Fruit fly (Drosophila melanogaster) whole organism, wandering third instar larva: ENCODE measurements around the gene Txl.

ENCODE experiments used
- CG32264 ChIP-seq: fragments of 200-800 bp; sonication (Bioruptor generic); optimal IDR thresholded peaks from 2 replicates; lab custom pipeline; 2016; ENCODE audit warnings: missing biosample characterization, missing genetic modification characterization
- CrebA ChIP-seq: fragments of 200-800 bp; sonication (Bioruptor generic); optimal IDR thresholded peaks from 2 replicates; lab custom pipeline; 2016; ENCODE audit warnings: missing biosample characterization, mild to moderate bottlenecking, missing genetic modification characterization, borderline replicate concordance
- Dfd ChIP-seq: fragments of >200 bp; optimal IDR thresholded peaks from 2 replicates; lab custom pipeline; 2017; ENCODE audit warnings: missing biosample characterization, missing genetic modification characterization
- GATAd ChIP-seq: sonication (Bioruptor generic); optimal IDR thresholded peaks from 2 replicates; lab custom pipeline; 2016; ENCODE audit warnings: missing biosample characterization, missing genetic modification characterization
- HLH106 ChIP-seq: fragments of 200-800 bp; optimal IDR thresholded peaks from 3 replicates; lab custom pipeline; 2019; ENCODE audit warnings: missing biosample characterization, mild to moderate bottlenecking, missing genetic modification characterization, moderate library complexity
- Hnf4 ChIP-seq: fragments of 200-800 bp; sonication (Bioruptor generic); optimal IDR thresholded peaks from 2 replicates; lab custom pipeline; 2016; ENCODE audit warnings: missing biosample characterization, mild to moderate bottlenecking, missing genetic modification characterization
- Hr83 ChIP-seq: fragments of 200-300 bp; sonication (Bioruptor generic); optimal IDR thresholded peaks from 2 replicates; lab custom pipeline; 2016; ENCODE audit warnings: missing biosample characterization, mild to moderate bottlenecking, missing genetic modification characterization, moderate library complexity; ENCODE audit not compliant: poor library complexity, severe bottlenecking
- Jra ChIP-seq: sonication (Bioruptor generic); optimal IDR thresholded peaks from 2 replicates; lab custom pipeline; 2016; ENCODE audit warnings: missing biosample characterization, missing genetic modification characterization
- Mio ChIP-seq: sonication (Bioruptor generic); optimal IDR thresholded peaks from 2 replicates; lab custom pipeline; 2016; ENCODE audit warnings: missing biosample characterization, missing genetic modification characterization
- Myc ChIP-seq: fragments of >200 bp; optimal IDR thresholded peaks from 2 replicates; lab custom pipeline; 2017
- N ChIP-seq: fragments of >200 bp; optimal IDR thresholded peaks from 2 replicates; lab custom pipeline; 2018; ENCODE audit warnings: missing biosample characterization, missing external identifiers, missing genetic modification characterization
- OdsH ChIP-seq: fragments of 200-800 bp; sonication (Bioruptor generic); optimal IDR thresholded peaks from 2 replicates; lab custom pipeline; 2016; ENCODE audit warnings: missing biosample characterization, mild to moderate bottlenecking, missing genetic modification characterization
- Rel ChIP-seq, 2 experiments: fragments of 200-800 bp; sonication (Bioruptor generic) in 1 of 2; optimal IDR thresholded peaks; 2 replicates in 1 of 2; 3 replicates in 1 of 2; lab custom pipeline; 2016 to 2019; ENCODE audit warnings: mild to moderate bottlenecking in 2 of 2, missing biosample characterization in 2 of 2, missing genetic modification characterization in 2 of 2, moderate library complexity in 1 of 2
- Sp1 ChIP-seq: fragments of 200-800 bp; sonication (Bioruptor generic); optimal IDR thresholded peaks from 3 replicates; lab custom pipeline; 2019; ENCODE audit warnings: missing biosample characterization, mild to moderate bottlenecking, missing genetic modification characterization, moderate library complexity
- Vsx2 ChIP-seq: fragments of 200-300, 225-300 bp; sonication (Bioruptor generic); optimal IDR thresholded peaks from 2 replicates; lab custom pipeline; 2018; ENCODE audit warnings: missing biosample characterization, missing genetic modification characterization; ENCODE audit not compliant: partially characterized antibody
- dmrt93B ChIP-seq: fragments of 200-800 bp; sonication (Bioruptor generic); optimal IDR thresholded peaks from 2 replicates; lab custom pipeline; 2018; ENCODE audit warnings: missing biosample characterization, mild to moderate bottlenecking, missing genetic modification characterization
- dsf ChIP-seq: sonication (Bioruptor generic); optimal IDR thresholded peaks from 2 replicates; lab custom pipeline; 2016; ENCODE audit warnings: missing biosample characterization, missing genetic modification characterization, borderline replicate concordance
- ey ChIP-seq: fragments of 200-800 bp; sonication (Bioruptor generic); optimal IDR thresholded peaks from 2 replicates; lab custom pipeline; 2016; ENCODE audit warnings: missing biosample characterization, missing genetic modification characterization
- foxo ChIP-seq, 2 experiments: fragments of 200-800 bp; sonication (Bioruptor generic); optimal IDR thresholded peaks; 2 replicates in 1 of 2; 3 replicates in 1 of 2; lab custom pipeline; 2016 to 2017; ENCODE audit warnings: missing biosample characterization in 2 of 2, missing genetic modification characterization in 2 of 2
- fru ChIP-seq: fragments of 200-800 bp; sonication (Bioruptor generic); optimal IDR thresholded peaks from 3 replicates; lab custom pipeline; 2016; ENCODE audit warnings: missing biosample characterization, mild to moderate bottlenecking, missing genetic modification characterization
- h ChIP-seq: fragments of 200-800 bp; sonication (Bioruptor generic); optimal IDR thresholded peaks from 3 replicates; lab custom pipeline; 2016; ENCODE audit warnings: missing biosample characterization, mild to moderate bottlenecking, missing genetic modification characterization
- jim ChIP-seq: fragments of 175-275, 200-325 bp; sonication (Bioruptor generic); optimal IDR thresholded peaks from 2 replicates; lab custom pipeline; 2016; ENCODE audit warnings: missing biosample characterization, mild to moderate bottlenecking, missing genetic modification characterization
- lola ChIP-seq: fragments of >200 bp; optimal IDR thresholded peaks from 2 replicates; lab custom pipeline; 2017; ENCODE audit warnings: missing biosample characterization, missing genetic modification characterization
- pan ChIP-seq: fragments of >200 bp; optimal IDR thresholded peaks from 2 replicates; lab custom pipeline; 2017
- psq ChIP-seq: fragments of 200-800 bp; sonication (Bioruptor generic); optimal IDR thresholded peaks from 3 replicates; lab custom pipeline; 2017; ENCODE audit warnings: missing biosample characterization, mild to moderate bottlenecking, missing genetic modification characterization, moderate library complexity
- sage ChIP-seq: fragments of 200-800 bp; sonication (Bioruptor generic); optimal IDR thresholded peaks from 2 replicates; lab custom pipeline; 2016; ENCODE audit warnings: missing biosample characterization, mild to moderate bottlenecking, missing genetic modification characterization
- sv ChIP-seq: fragments of 200-800 bp; sonication (Bioruptor generic); optimal IDR thresholded peaks from 3 replicates; lab custom pipeline; 2016; ENCODE audit warnings: missing biosample characterization, missing genetic modification characterization
- tai ChIP-seq: sonication (Bioruptor generic); optimal IDR thresholded peaks from 2 replicates; lab custom pipeline; 2016; ENCODE audit warnings: missing biosample characterization, missing genetic modification characterization
- usp ChIP-seq: fragments of >200 bp; optimal IDR thresholded peaks from 2 replicates; lab custom pipeline; 2017; ENCODE audit warnings: missing biosample characterization, missing genetic modification characterization
- woc ChIP-seq: sonication (Bioruptor generic); optimal IDR thresholded peaks from 2 replicates; lab custom pipeline; 2016; ENCODE audit warnings: missing biosample characterization, mild to moderate bottlenecking, missing genetic modification characterization

The Txl gene

DNA sequence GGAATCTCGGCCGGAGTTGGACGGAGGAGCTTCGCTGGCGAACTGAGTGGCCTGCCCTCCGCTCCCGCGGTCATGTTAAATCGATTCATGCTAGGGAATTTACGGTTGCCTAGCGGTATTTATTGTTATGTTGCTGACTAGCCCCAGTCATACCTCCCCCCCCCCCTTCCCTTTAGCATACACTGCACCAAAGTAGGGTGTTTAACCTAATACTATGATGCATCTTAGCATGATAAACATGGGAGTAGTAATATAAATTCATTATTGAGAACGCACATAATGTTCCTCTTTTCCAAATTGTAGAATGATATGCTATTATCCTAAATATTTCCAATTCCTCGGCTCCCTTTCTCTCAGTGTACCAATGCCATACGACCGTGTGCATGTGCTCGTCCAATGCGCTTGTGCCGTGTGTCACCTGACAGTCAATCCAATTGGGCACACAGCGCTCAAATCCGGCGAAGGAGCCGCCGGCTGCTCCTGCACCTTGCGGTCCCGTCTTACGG is 30.9 kb downstream of the Txl start, which contains the start of gene Tektin-C:
Gene Tektin-C, minus strand, starts transcription at position 51 of the 506 bp plus-strand sequence.
- TF ChIP-seq HLH106 (tag; lab: Kevin White, UChicago): no peak
- no peak for TF ChIP-seq Myc (lab: Kevin White, UChicago)
- no peak for TF ChIP-seq Vsx2 (GFP tag; lab: Kevin White, UChicago)
- TF ChIP-seq Dfd (GFP tag; lab: Kevin White, UChicago): no peak
- no peak for TF ChIP-seq foxo (GFP tag; optimal IDR thresholded peaks at IDR 0.05; lab: Kevin White, UChicago)
- TF ChIP-seq Hr83 (GFP tag; lab: Kevin White, UChicago): no peak
- TF ChIP-seq Hnf4: no peak
- TF ChIP-seq dmrt93B (GFP tag; lab: Kevin White, UChicago): no peak
- no peak for TF ChIP-seq CrebA (GFP tag; lab: Kevin White, UChicago)
- no peak for TF ChIP-seq usp (GFP tag; lab: Kevin White, UChicago)
- TF ChIP-seq sage (GFP tag; lab: Kevin White, UChicago): no peak
- TF ChIP-seq psq: no peak
- TF ChIP-seq lola (GFP tag; lab: Kevin White, UChicago): no peak

DNA sequence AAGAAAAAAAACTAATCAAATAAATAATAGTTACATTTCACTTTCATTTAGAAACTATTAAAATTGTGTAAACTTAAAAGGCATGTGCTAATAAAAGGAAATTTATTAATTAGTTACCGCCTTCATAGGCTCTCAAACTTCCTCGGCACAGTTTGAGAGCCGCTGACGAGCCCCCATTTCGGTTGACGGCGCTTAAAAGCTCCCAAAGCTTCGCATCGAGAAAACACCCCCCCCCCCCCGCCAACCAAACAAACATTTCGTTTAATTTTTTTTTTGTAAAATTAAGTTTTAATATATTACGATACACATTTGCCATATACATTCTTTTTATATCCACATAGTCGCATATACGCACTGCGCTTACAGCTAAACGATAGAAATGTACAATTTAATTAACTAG is 31.6 kb downstream of the Txl start:
- TF ChIP-seq N (GFP tag; lab: Kevin White, UChicago) (no peak), foxo (GFP tag; optimal IDR thresholded peaks at IDR 0.05; lab: Kevin White, UChicago) (no peak), CG32264 (GFP tag; lab: Kevin White, UChicago) (no peak), h (GFP tag; lab: Kevin White, UChicago) (no peak), dsf (GFP tag; lab: Kevin White, UChicago) (no peak), Myc (lab: Kevin White, UChicago) (peak; percentile 15), ey (no peak), dmrt93B (GFP tag; lab: Kevin White, UChicago) (no peak)

DNA sequence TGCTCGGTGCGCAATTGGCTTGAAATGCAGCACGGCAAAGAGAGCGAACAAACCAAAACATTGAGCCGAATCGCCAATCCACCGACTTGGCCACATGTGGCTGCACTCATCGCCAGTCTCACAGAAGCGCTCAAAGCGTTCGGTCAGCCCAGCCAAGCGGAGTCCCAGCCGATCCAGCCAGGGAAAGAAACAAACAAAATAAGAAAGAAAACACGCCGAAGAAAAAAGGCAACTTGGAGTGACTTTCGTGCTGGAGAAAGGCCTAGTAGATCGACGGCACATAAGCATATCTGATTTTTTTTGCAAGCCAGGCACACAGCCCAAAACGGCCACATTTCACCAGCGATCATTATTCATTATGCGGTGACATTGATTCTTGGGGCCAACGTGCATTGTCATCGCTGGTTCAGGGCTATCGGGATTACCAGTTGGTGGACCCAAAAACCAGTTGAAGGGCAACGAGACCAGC is 36.5 kb downstream of the Txl start:
- TF ChIP-seq Sp1 (peak; percentile 41), h (GFP tag; lab: Kevin White, UChicago) (no peak), psq (peak; percentile 16)

DNA sequence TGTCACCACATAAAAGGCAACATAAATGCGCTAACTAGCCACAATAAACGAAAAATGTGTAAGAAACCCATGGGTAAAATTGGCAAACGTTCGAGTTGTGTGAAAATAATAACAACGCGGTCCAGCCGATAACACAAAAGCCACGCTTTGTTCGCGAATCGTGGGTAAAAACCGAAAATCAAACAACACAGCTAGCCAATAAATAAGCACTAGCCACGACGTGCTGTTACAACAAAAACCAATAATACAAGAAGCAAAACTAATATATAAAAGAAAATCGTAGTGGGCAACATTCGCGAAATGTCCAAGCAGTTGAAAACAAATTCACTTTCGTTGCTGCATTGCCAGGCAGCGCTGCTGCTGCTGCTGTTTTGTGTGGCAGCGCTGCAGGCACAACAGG is 37.1 kb downstream of the Txl start, which contains the start of gene CG42272:
Gene CG42272, plus strand, starts transcription at position 301 of the 400 bp plus-strand sequence.
- no peak for TF ChIP-seq HLH106 (tag; lab: Kevin White, UChicago)
- TF ChIP-seq CrebA (GFP tag; lab: Kevin White, UChicago): no peak
- TF ChIP-seq Jra: no peak
- TF ChIP-seq Hnf4: no peak
- no peak for TF ChIP-seq ey
- no peak for TF ChIP-seq Myc (lab: Kevin White, UChicago)
- no peak for TF ChIP-seq pan (lab: Kevin White, UChicago)
- TF ChIP-seq Sp1: no peak
- TF ChIP-seq GATAd (GFP tag; lab: Kevin White, UChicago): no peak
- TF ChIP-seq usp (GFP tag; lab: Kevin White, UChicago): no peak
- TF ChIP-seq Dfd (GFP tag; lab: Kevin White, UChicago): no peak
- no peak for TF ChIP-seq sage (GFP tag; lab: Kevin White, UChicago)
- TF ChIP-seq Vsx2 (GFP tag; lab: Kevin White, UChicago): no peak
- TF ChIP-seq foxo (GFP tag; optimal IDR thresholded peaks at IDR 0.05; lab: Kevin White, UChicago): no peak
- no peak for TF ChIP-seq fru (GFP tag; lab: Kevin White, UChicago)

DNA sequence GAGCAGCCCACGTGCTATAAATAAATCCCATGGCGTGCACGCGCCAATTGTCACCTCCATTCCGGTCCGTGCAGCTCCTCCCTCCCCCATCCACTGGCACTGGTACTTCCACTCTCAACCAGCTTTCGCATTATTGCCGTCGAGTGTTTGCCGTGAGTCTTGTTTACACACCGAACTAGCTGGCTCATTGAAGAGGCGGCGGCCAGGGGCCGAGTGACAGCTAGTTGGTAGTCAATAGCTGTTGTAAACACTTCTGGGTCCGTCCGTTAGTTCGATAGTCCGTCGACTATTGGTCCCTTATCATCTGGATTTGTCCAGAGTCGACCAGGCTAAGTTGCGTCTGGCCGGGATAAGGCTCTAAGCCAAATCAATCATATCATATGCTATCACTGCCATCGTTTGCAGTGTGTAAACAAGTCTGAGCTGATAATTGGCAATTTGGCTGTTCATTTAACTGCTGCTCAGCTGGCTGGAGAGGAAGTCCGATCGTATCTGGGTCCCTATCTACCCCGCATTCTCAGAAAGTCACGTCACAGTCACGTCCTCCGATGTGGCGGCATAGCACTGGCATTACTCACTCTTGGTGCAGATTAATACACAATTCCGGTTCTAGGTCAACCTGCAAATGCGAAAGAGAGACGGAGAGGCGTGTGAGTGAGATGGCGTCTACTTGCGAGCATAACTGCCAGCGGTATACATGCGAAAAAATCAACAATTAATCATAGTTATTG is 41.9 kb downstream of the Txl start:
- no peak for TF ChIP-seq Dfd (GFP tag; lab: Kevin White, UChicago)
- no peak for TF ChIP-seq Mio (GFP tag; lab: Kevin White, UChicago)
- TF ChIP-seq psq: no peak
- no peak for TF ChIP-seq tai (GFP tag; lab: Kevin White, UChicago)
- TF ChIP-seq Rel (GFP tag; optimal IDR thresholded peaks at IDR 0.05; lab: Kevin White, UChicago): no peak
- no peak for TF ChIP-seq Rel (tag; optimal IDR thresholded peaks at IDR 0.05; lab: Kevin White, UChicago)
- no peak for TF ChIP-seq Vsx2 (GFP tag; lab: Kevin White, UChicago)
- TF ChIP-seq sv: no peak
- no peak for TF ChIP-seq Hnf4
- no peak for TF ChIP-seq woc (GFP tag; lab: Kevin White, UChicago)
- no peak for TF ChIP-seq Jra
- no peak for TF ChIP-seq jim (GFP tag; lab: Kevin White, UChicago)
- TF ChIP-seq dmrt93B (GFP tag; lab: Kevin White, UChicago): no peak
- no peak for TF ChIP-seq sage (GFP tag; lab: Kevin White, UChicago)
- no peak for TF ChIP-seq OdsH (GFP tag; lab: Kevin White, UChicago)
- TF ChIP-seq, all 38 proteins: peak for 0
